Worm (Caenorhabditis elegans) whole organism, mixed stage, embryonic: ENCODE measurements around the gene ced-10.

Experiments
- M03D4.4 ChIP-seq: sonication (generic microtip); optimal IDR thresholded peaks from 2 replicates; lab custom pipeline; 2017; ENCODE audit warnings: mild to moderate bottlenecking, missing genetic modification characterization, missing compliant biosample characterization
- bed-3 ChIP-seq: fragments of 200-800 bp; sonication (Bioruptor generic); optimal IDR thresholded peaks from 3 replicates; lab custom pipeline; 2018; ENCODE audit warnings: mild to moderate bottlenecking, missing genetic modification characterization, moderate library complexity, missing compliant biosample characterization
- blmp-1 ChIP-seq: fragments of 150-350 bp; optimal IDR thresholded peaks from 2 replicates; lab custom pipeline; 2014; ENCODE audit warnings: missing biosample characterization, missing genetic modification characterization
- ceh-39 ChIP-seq: fragments of 150-350 bp; optimal IDR thresholded peaks from 2 replicates; lab custom pipeline; 2014; ENCODE audit warnings: missing biosample characterization, missing genetic modification characterization
- ceh-43 ChIP-seq: fragments of 200-800 bp; sonication (Bioruptor generic); optimal IDR thresholded peaks from 2 replicates; lab custom pipeline; 2018; ENCODE audit warnings: mild to moderate bottlenecking, missing genetic modification characterization, moderate library complexity, missing compliant biosample characterization
- ceh-83 ChIP-seq: fragments of 200-800 bp; sonication (Bioruptor generic); optimal IDR thresholded peaks from 2 replicates; lab custom pipeline; 2018; ENCODE audit warnings: mild to moderate bottlenecking, missing genetic modification characterization, missing compliant biosample characterization
- ces-1 ChIP-seq: fragments of 150-350 bp; optimal IDR thresholded peaks from 2 replicates; lab custom pipeline; 2014; ENCODE audit warnings: missing biosample characterization, missing genetic modification reagents, missing genetic modification characterization
- drap-1 ChIP-seq: fragments of 200-800 bp; sonication (Bioruptor generic); optimal IDR thresholded peaks from 3 replicates; lab custom pipeline; 2018; ENCODE audit warnings: mild to moderate bottlenecking, missing genetic modification characterization, missing compliant biosample characterization
- elt-3 ChIP-seq: fragments of 150-350 bp; optimal IDR thresholded peaks from 2 replicates; lab custom pipeline; 2014; ENCODE audit warnings: missing biosample characterization, missing genetic modification characterization
- flh-1 ChIP-seq: fragments of 200-800 bp; sonication (Bioruptor generic); optimal IDR thresholded peaks from 2 replicates; lab custom pipeline; 2018; ENCODE audit warnings: mild to moderate bottlenecking, missing genetic modification characterization, moderate library complexity, missing compliant biosample characterization
- ham-2 ChIP-seq: fragments of 200-800 bp; sonication (Bioruptor generic); optimal IDR thresholded peaks from 2 replicates; lab custom pipeline; 2018; ENCODE audit warnings: mild to moderate bottlenecking, missing genetic modification characterization, missing compliant biosample characterization
- hlh-1 ChIP-seq: fragments of 150-350 bp; optimal IDR thresholded peaks from 2 replicates; lab custom pipeline; 2014; ENCODE audit warnings: missing biosample characterization, missing genetic modification reagents, missing genetic modification characterization
- lin-32 ChIP-seq: fragments of 200-800 bp; sonication (Bioruptor generic); optimal IDR thresholded peaks from 2 replicates; lab custom pipeline; 2018; ENCODE audit warnings: mild to moderate bottlenecking, missing genetic modification characterization, missing compliant biosample characterization
- lsy-2 ChIP-seq: fragments of 150-350 bp; optimal IDR thresholded peaks from 2 replicates; lab custom pipeline; 2014; ENCODE audit warnings: missing biosample characterization, missing genetic modification characterization
- mab-5 ChIP-seq: fragments of 150-350 bp; optimal IDR thresholded peaks from 2 replicates; lab custom pipeline; 2014; ENCODE audit warnings: missing biosample characterization, missing genetic modification characterization
- mls-2 ChIP-seq: sonication (generic microtip); optimal IDR thresholded peaks from 2 replicates; lab custom pipeline; 2016; ENCODE audit warnings: mild to moderate bottlenecking, missing genetic modification characterization, moderate library complexity, missing compliant biosample characterization
- nhr-12 ChIP-seq: fragments of 150-350 bp; optimal IDR thresholded peaks from 2 replicates; lab custom pipeline; 2014; ENCODE audit warnings: missing biosample characterization, missing genetic modification characterization
- nhr-2 ChIP-seq: fragments of 150-350 bp; optimal IDR thresholded peaks from 2 replicates; lab custom pipeline; 2014; ENCODE audit warnings: missing biosample characterization, missing genetic modification characterization
- nhr-237 ChIP-seq: fragments of 150-350 bp; optimal IDR thresholded peaks from 2 replicates; lab custom pipeline; 2014; ENCODE audit warnings: missing biosample characterization, missing genetic modification characterization
- nhr-28 ChIP-seq: fragments of 150-350 bp; optimal IDR thresholded peaks from 2 replicates; lab custom pipeline; 2014; ENCODE audit warnings: missing biosample characterization, missing genetic modification characterization
- nhr-76 ChIP-seq: sonication (generic microtip); optimal IDR thresholded peaks from 2 replicates; lab custom pipeline; 2017; ENCODE audit warnings: missing biosample characterization, missing genetic modification characterization
- pha-4 ChIP-seq: fragments of 150-350 bp; optimal IDR thresholded peaks from 2 replicates; lab custom pipeline; 2018; ENCODE audit warnings: missing biosample characterization, missing genetic modification reagents, missing genetic modification characterization
- sptf-1 ChIP-seq: sonication (generic microtip); optimal IDR thresholded peaks from 2 replicates; lab custom pipeline; 2017; ENCODE audit warnings: mild to moderate bottlenecking, missing genetic modification characterization, moderate library complexity, missing compliant biosample characterization
- tbx-8 ChIP-seq: fragments of 200-800 bp; sonication (Bioruptor generic); optimal IDR thresholded peaks from 2 replicates; lab custom pipeline; 2018; ENCODE audit warnings: mild to moderate bottlenecking, missing genetic modification characterization, moderate library complexity, missing compliant biosample characterization
- unc-120 ChIP-seq: sonication (generic microtip); optimal IDR thresholded peaks from 2 replicates; lab custom pipeline; 2017; ENCODE audit warnings: missing genetic modification characterization, missing compliant biosample characterization; ENCODE audit not compliant: poor library complexity, severe bottlenecking
- unc-62 ChIP-seq: fragments of 150-350 bp; optimal IDR thresholded peaks from 2 replicates; lab custom pipeline; 2014; ENCODE audit warnings: missing biosample characterization, missing genetic modification reagents, missing genetic modification characterization
- ztf-11 ChIP-seq: fragments of 150-350 bp; optimal IDR thresholded peaks from 2 replicates; lab custom pipeline; 2014; ENCODE audit warnings: missing biosample characterization, missing genetic modification characterization

ced-10 gene

DNA sequence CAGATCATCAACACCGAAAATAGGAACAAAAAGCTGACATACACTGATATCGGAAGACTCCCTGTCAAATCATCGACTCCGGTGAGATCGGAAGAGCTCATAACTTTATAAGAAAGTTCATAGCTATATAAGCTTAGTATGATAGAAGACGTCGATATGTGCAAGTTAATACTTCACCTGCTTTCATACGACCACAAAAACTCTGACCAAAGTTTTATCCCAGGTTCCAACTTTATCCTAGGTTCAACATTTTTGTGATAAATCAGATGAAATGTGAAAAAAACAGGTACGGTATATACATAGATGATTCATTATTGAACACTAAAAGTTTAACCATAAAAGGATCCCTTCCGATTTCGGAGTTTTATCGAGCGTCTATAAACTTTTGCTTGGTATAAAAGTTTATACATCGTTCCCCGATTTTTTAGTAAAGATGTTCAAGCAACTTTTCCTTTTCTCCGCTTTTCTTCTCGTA lies 30.4 kb downstream of the ced-10 start, which contains the start of the genes srz-70 and C09G12.5:
TSS of gene srz-70 (minus strand) at position 101 of the 475 bp plus-strand sequence.
TSS of gene C09G12.5 (plus strand) at position 425 of the 475 bp plus-strand sequence.
- TF ChIP-seq nhr-2 (tag; lab: Kevin White, UChicago) (no peak), lsy-2 (tag; lab: Kevin White, UChicago) (no peak), nhr-76 (tag; lab: Kevin White, UChicago) (no peak), mab-5 (no peak)

DNA sequence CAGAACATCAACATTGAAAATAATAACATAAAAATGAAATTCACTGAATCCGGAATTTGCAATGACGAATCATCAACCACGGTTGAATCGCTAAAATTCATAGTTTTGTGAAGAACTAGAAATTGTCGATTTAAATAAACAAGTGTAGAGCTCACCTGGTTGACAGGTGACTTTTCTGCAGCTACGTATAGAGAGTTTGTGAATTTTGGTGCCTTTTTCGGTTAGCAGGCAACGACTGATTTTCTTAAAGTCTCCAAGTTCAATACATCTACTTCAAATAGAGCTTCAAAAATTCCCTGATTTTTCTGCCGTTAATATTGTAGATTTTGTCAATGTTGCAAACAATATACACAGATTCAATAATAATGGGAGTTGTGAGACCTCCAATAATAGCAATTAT lies 32.2 kb downstream of the ced-10 start, which contains the start of gene srz-69:
TSS of gene srz-69 (minus strand) at position 101 of the 400 bp plus-strand sequence.
- no peak for TF ChIP-seq pha-4
- TF ChIP-seq ceh-83 (GFP tag; lab: Kevin White, UChicago) = no peak
- no peak for TF ChIP-seq ces-1
- TF ChIP-seq, all 35 proteins: peak for 0

DNA sequence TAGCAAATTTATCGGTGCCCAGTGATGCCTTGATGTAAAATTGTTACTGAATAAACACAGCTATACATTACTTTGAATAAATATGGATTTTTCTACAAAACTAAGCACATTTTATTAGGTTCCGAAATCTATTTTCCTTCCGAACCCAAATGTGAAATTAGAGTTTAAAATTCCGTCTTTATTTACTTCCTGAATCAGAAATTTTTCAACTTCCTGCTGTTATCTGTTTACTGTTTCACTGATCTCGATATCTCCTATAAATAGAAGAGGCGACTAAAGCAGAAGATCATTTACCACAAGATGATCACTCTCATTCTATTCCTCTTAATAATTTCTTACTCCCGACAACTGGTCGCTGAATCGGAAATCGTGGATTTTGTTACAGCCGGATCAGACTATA lies 39.6 kb downstream of the ced-10 start, which contains the start of gene F58E2.2:
TSS of gene F58E2.2 (plus strand) at position 301 of the 400 bp plus-strand sequence.
- TF ChIP-seq ceh-43 (GFP tag; lab: Kevin White, UChicago) (no peak), blmp-1 (tag; lab: Kevin White, UChicago) (no peak), flh-1 (no peak), nhr-28 (tag; lab: Kevin White, UChicago) (no peak), ceh-83 (GFP tag; lab: Kevin White, UChicago) (no peak), ces-1 (no peak), ham-2 (GFP tag; lab: Kevin White, UChicago) (no peak), tbx-8 (GFP tag; lab: Kevin White, UChicago) (no peak), M03D4.4 (no peak), lsy-2 (tag; lab: Kevin White, UChicago) (no peak), nhr-2 (tag; lab: Kevin White, UChicago) (no peak), ztf-11 (tag; lab: Kevin White, UChicago) (no peak), drap-1 (no peak), unc-120 (no peak)
- TF ChIP-seq, all 35 proteins: peak for 0

DNA sequence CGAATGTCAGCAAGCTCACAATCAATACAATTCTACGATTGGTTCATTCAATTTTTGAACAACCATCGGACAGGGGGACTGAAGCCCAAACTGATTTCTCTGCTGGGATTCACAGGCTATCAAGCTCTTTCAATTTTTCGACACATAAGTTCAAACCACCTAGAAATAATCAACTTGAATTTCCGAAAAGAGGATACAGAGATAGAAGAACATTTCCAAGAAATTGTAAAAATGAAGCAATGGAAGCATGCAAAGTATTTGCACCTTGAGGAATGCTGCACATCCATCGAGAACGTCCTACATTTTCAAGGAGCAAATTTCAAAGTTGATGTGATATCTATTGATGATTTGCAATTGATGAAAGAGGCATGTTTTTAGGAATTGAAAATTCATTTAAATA lies 41.6 kb downstream of the ced-10 start:
- TF ChIP-seq ceh-39 (no peak), ceh-43 (GFP tag; lab: Kevin White, UChicago) (no peak)

DNA sequence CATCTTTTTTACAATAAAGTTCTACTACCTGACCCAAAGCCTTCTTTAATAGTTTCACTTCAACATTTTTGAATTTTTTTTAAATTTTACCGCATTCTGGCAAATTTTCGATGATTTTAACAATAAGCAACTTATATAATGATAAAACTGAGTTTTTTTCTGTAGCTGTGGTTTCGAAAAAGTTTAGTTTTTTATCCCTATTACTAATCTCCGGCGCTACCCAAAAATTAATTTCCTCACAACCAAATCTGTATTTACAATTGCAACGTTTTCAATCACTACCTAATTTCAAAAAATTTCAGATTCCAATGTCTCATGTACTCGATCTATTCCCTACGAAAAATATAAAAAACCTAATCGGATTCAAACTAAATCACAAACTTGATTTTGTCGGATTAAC lies 42.2 kb downstream of the ced-10 start, which contains the start of gene F58E2.3:
TSS of gene F58E2.3 (plus strand) at position 301 of the 400 bp plus-strand sequence.
- no peak for TF ChIP-seq sptf-1 (tag; lab: Kevin White, UChicago)
- no peak for TF ChIP-seq nhr-12
- no peak for TF ChIP-seq lsy-2 (tag; lab: Kevin White, UChicago)
- no peak for TF ChIP-seq nhr-237 (tag; lab: Kevin White, UChicago)
- no peak for TF ChIP-seq drap-1
- TF ChIP-seq bed-3 = no peak
- no peak for TF ChIP-seq nhr-2 (tag; lab: Kevin White, UChicago)
- TF ChIP-seq ham-2 (GFP tag; lab: Kevin White, UChicago) = no peak
- TF ChIP-seq unc-120 = no peak
- no peak for TF ChIP-seq elt-3 (tag; lab: Kevin White, UChicago)
- no peak for TF ChIP-seq hlh-1 (tag; lab: Kevin White, UChicago)
- no peak for TF ChIP-seq mls-2 (tag; lab: Kevin White, UChicago)
- TF ChIP-seq ceh-39 = no peak
- TF ChIP-seq ceh-43 (GFP tag; lab: Kevin White, UChicago) = no peak
- no peak for TF ChIP-seq nhr-76 (tag; lab: Kevin White, UChicago)

DNA sequence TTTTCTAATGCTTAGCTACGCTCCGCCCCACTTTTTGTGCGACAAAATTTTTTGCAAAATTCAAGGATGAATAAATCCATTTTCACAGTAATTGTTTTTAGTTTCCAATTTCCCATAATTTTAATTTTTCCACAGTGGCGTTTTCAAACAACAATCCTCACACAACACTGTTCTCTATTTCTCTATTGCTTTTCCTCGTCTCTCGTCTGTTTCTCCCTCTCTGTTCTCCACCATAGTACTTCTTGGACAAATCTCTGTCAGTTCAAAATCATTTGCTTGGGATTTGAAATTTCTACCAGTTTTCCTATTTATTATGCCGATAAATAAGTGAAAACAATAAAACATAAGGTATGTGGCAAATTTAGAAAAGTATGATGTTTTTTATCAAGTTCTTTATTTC lies 46.1 kb downstream of the ced-10 start, which contains the start of gene F58E2.4:
TSS of gene F58E2.4 (plus strand) at position 134 of the 400 bp plus-strand sequence.
- TF ChIP-seq lin-32 (GFP tag; lab: Kevin White, UChicago) (no peak), unc-62 (no peak), M03D4.4 (no peak)
